Worm (Caenorhabditis elegans): ENCODE data around the gene F44E2.3.

The F44E2.3 gene

DNA sequence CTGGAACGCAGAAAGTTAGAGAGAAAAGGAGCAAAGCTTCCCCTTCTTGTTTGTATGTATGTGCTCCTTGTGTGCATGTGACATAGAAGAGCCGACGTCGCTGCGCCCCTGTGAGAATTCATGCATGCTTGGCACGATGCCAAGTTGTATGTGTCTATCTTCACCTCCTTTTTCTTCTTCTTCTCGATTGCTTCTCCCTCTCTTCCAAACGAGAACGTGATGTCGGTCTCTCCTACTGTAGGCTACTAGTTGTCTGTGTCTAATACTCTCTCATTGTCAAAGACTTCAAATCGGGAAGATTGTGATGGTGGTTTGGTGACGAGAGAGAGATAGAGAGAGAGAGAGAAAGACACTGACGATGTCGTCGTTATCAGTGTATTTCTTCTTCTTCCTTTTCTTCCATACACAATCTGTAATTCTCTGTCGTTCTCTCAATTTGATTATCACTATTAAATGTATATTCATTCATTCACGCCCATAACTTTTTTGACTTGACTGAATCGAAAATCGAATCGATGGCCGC is 31.8 kb downstream of the F44E2.3 start (continued):
- TF ChIP-seq lsy-2 (tag; optimal IDR thresholded peaks at IDR 0.05) (peak; percentile 69 to 95), ztf-4 (tag; optimal IDR thresholded peaks at IDR 0.05) (peak; percentile 83)

DNA sequence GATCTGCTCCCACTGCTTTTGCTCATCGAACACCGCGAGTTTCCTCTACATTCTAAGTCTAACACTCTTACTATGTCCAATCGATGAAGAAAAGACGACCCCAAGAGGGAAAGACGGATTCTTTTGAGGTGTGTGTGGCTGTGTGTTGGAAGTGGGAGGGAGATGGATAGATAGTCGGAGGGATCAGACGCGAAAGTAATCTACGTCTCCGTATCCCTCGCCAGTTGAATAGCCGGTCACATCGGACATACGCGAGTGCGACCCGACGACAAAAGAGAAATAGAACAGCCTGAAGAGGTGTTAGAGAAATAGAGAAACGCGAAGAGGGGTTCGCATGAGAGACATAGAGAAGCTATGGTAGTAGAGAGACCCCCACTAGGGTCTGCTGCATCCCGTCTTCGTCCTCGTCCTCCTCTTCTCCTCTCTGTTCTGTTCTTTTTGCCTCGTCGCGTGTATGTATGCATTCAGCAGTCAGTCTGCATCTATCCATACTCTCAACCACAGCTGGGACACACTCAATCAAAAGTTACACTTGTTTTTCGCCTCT is 33.4 kb downstream of the F44E2.3 start:
- peak; percentile 48 for TF ChIP-seq lin-39 (tag; optimal IDR thresholded peaks at IDR 0.05)
- peak; percentile 91 to 94 for TF ChIP-seq mdl-1 (tag; optimal IDR thresholded peaks at IDR 0.05)
- peak; percentile 95 for TF ChIP-seq snpc-4 (tag; optimal IDR thresholded peaks at IDR 0.05)
- peak; percentile 97 for TF ChIP-seq C34F6.9 (tag; optimal IDR thresholded peaks at IDR 0.05)
- peak; percentile 96 for TF ChIP-seq sma-3 (GFP tag; optimal IDR thresholded peaks at IDR 0.05)
- peak; percentile 94 for TF ChIP-seq Y55F3AM.14 (GFP tag; optimal IDR thresholded peaks at IDR 0.05)
- TF ChIP-seq aly-2 (tag; optimal IDR thresholded peaks at IDR 0.05): no peak
- TF ChIP-seq R02D3.7 (tag; optimal IDR thresholded peaks at IDR 0.05): peak; percentile 31
- TF ChIP-seq nhr-237 (tag; optimal IDR thresholded peaks at IDR 0.05): peak; percentile 54
- peak; percentile 99 for TF ChIP-seq sma-9 (GFP tag; optimal IDR thresholded peaks at IDR 0.05)
- peak; percentile 84 for TF ChIP-seq sma-9 (tag; optimal IDR thresholded peaks at IDR 0.05)
- TF ChIP-seq dmd-4 (tag; optimal IDR thresholded peaks at IDR 0.05): no peak
- no peak for TF ChIP-seq elt-3 (tag; optimal IDR thresholded peaks at IDR 0.05)
- peak; percentile 87 for TF ChIP-seq lin-11 (tag; optimal IDR thresholded peaks at IDR 0.05)
- no peak for TF ChIP-seq skn-1 (tag; optimal IDR thresholded peaks at IDR 0.05)
- TF ChIP-seq nhr-129 (tag; optimal IDR thresholded peaks at IDR 0.05): peak; percentile 90
- TF ChIP-seq nhr-23 (tag; optimal IDR thresholded peaks at IDR 0.05): no peak
- peak; percentile 96 for TF ChIP-seq crh-2 (tag; optimal IDR thresholded peaks at IDR 0.05)
- peak; percentile 87 for TF ChIP-seq blmp-1 (tag; optimal IDR thresholded peaks at IDR 0.05; ENCODE audit: insufficient read depth)
- no peak for TF ChIP-seq ztf-1 (GFP tag; conservative IDR thresholded peaks at IDR 0.05)
- peak; percentile 98 for TF ChIP-seq sem-4 (tag; optimal IDR thresholded peaks at IDR 0.05)
- TF ChIP-seq elt-1 (tag; optimal IDR thresholded peaks at IDR 0.05): no peak
- peak; percentile 67 for TF ChIP-seq ceh-16 (tag; optimal IDR thresholded peaks at IDR 0.05)
- TF ChIP-seq fos-1 (tag; optimal IDR thresholded peaks at IDR 0.05): peak; percentile 97
- TF ChIP-seq nhr-25 (tag; optimal IDR thresholded peaks at IDR 0.05): peak; percentile 97
- peak; percentile 82 for TF ChIP-seq ama-1 (optimal IDR thresholded peaks at IDR 0.05)
- peak; percentile 65 for TF ChIP-seq nhr-77 (tag; optimal IDR thresholded peaks at IDR 0.05)
- TF ChIP-seq lsy-2 (tag; optimal IDR thresholded peaks at IDR 0.05): peak; percentile 83 to 95
- peak; percentile 13 for TF ChIP-seq ztf-11 (tag; optimal IDR thresholded peaks at IDR 0.05)
- no peak for TF ChIP-seq nhr-11 (tag; optimal IDR thresholded peaks at IDR 0.05)
- peak; percentile 99 for TF ChIP-seq F13H6.1 (tag; optimal IDR thresholded peaks at IDR 0.05)
- TF ChIP-seq nhr-12 (tag; optimal IDR thresholded peaks at IDR 0.05): no peak
- peak; percentile 98 for TF ChIP-seq nhr-21 (tag; optimal IDR thresholded peaks at IDR 0.05)
- peak; percentile 85 for TF ChIP-seq alr-1 (tag; optimal IDR thresholded peaks at IDR 0.05)
- TF ChIP-seq egl-27 (tag; optimal IDR thresholded peaks at IDR 0.05): peak; percentile 97
- peak; percentile 95 for TF ChIP-seq lin-13 (GFP tag; optimal IDR thresholded peaks at IDR 0.05)
- TF ChIP-seq nhr-6 (tag; optimal IDR thresholded peaks at IDR 0.05): peak; percentile 94
- TF ChIP-seq peb-1 (tag; optimal IDR thresholded peaks at IDR 0.05): no peak
- peak; percentile 98 for TF ChIP-seq zag-1 (tag; optimal IDR thresholded peaks at IDR 0.05)
- TF ChIP-seq gmeb-1 (tag; optimal IDR thresholded peaks at IDR 0.05): peak; percentile 77
- TF ChIP-seq ZK546.5 (tag; optimal IDR thresholded peaks at IDR 0.05): peak; percentile 63
- peak; percentile 98 for TF ChIP-seq unc-62 (GFP tag; optimal IDR thresholded peaks at IDR 0.05)
- TF ChIP-seq unc-39 (tag; optimal IDR thresholded peaks at IDR 0.05): peak; percentile 64
- TF ChIP-seq mab-5 (tag; optimal IDR thresholded peaks at IDR 0.05): peak; percentile 87
- peak; percentile 29 for TF ChIP-seq nhr-10 (tag; optimal IDR thresholded peaks at IDR 0.05)
- TF ChIP-seq mbf-1 (tag; optimal IDR thresholded peaks at IDR 0.05): no peak
- TF ChIP-seq ceh-82 (tag; optimal IDR thresholded peaks at IDR 0.05): peak; percentile 39
- TF ChIP-seq unc-55 (GFP tag; optimal IDR thresholded peaks at IDR 0.05): peak; percentile 96
- peak; percentile 96 for TF ChIP-seq ztf-4 (tag; optimal IDR thresholded peaks at IDR 0.05)

Data from whole organism, L2 larva.